Worm (Caenorhabditis elegans) whole organism, young adult: Measurements from ENCODE around the gene C47A4.5.

Experiments used
- B0019.2 ChIP-seq: fragments of 200-800 bp; sonication (Bioruptor generic); conservative IDR thresholded peaks from 2 replicates; pipeline ENCODE4 v1.3.6; 2022; ENCODE audit warnings: missing genetic modification reagents, missing genetic modification characterization, missing compliant biosample characterization
- B0261.1 ChIP-seq: sonication (generic microtip); optimal IDR thresholded peaks from 2 replicates; lab custom pipeline; 2016; ENCODE audit warnings: mild to moderate bottlenecking, missing genetic modification characterization, moderate library complexity, missing compliant biosample characterization
- C06A6.2 ChIP-seq: fragments of 200-800 bp; sonication (Bioruptor generic); conservative IDR thresholded peaks from 2 replicates; pipeline ENCODE4 v1.3.6; 2022; ENCODE audit warnings: missing genetic modification characterization, missing compliant biosample characterization
- F49E8.2 ChIP-seq: sonication (generic microtip); optimal IDR thresholded peaks from 3 replicates; lab custom pipeline; 2017; ENCODE audit warnings: missing genetic modification characterization, mild to moderate bottlenecking, missing compliant biosample characterization, antibody characterized with exemption, moderate library complexity; ENCODE audit not compliant: insufficient read depth
- Y53G8AR.9 ChIP-seq: fragments of 200-800 bp; sonication (Bioruptor generic); conservative IDR thresholded peaks from 2 replicates; pipeline ENCODE4 v1.3.6; 2022; ENCODE audit warnings: missing genetic modification reagents, missing genetic modification characterization, missing compliant biosample characterization
- Y56A3A.18 ChIP-seq: fragments of 200-800 bp; sonication (Bioruptor generic); IDR thresholded peaks from 2 replicates; pipeline ENCODE4 v1.3.6; 2022; ENCODE audit warnings: missing genetic modification reagents, missing genetic modification characterization, missing compliant biosample characterization
- Y67H2A.10 ChIP-seq: fragments of 200-800 bp; sonication (Bioruptor generic); conservative IDR thresholded peaks from 2 replicates; pipeline ENCODE4 v1.3.6; 2022; ENCODE audit warnings: missing genetic modification reagents, missing genetic modification characterization, missing compliant biosample characterization
- akir-1 ChIP-seq: fragments of 200-800 bp; sonication (Bioruptor generic); optimal IDR thresholded peaks from 2 replicates; lab custom pipeline; 2018; ENCODE audit warnings: mild to moderate bottlenecking, missing genetic modification characterization, moderate library complexity, missing compliant biosample characterization
- attf-6 ChIP-seq: fragments of 200-800 bp; sonication (Bioruptor generic); IDR thresholded peaks from 2 replicates; pipeline ENCODE4 v1.3.6; 2022; ENCODE audit warnings: missing genetic modification reagents, missing genetic modification characterization, missing compliant biosample characterization
- bed-1 ChIP-seq: fragments of 200-800 bp; sonication (Bioruptor generic); IDR thresholded peaks from 2 replicates; pipeline ENCODE4 v1.3.6; 2022; ENCODE audit warnings: missing genetic modification reagents, missing genetic modification characterization, missing compliant biosample characterization
- ceh-27 ChIP-seq: fragments of 200-800 bp; sonication (Bioruptor generic); optimal IDR thresholded peaks from 2 replicates; lab custom pipeline; 2018; ENCODE audit warnings: mild to moderate bottlenecking, missing genetic modification characterization, moderate library complexity, missing compliant biosample characterization
- ceh-58 ChIP-seq: fragments of 200-800 bp; sonication (Bioruptor generic); IDR thresholded peaks from 2 replicates; pipeline ENCODE4 v1.3.6; 2022; ENCODE audit warnings: missing genetic modification characterization, missing compliant biosample characterization
- die-1 ChIP-seq: sonication (generic microtip); optimal IDR thresholded peaks from 2 replicates; lab custom pipeline; 2016; ENCODE audit warnings: missing genotype, mild to moderate bottlenecking, missing genetic modification characterization, missing compliant biosample characterization
- dox-1 ChIP-seq: fragments of 200-800 bp; sonication (Bioruptor generic); IDR thresholded peaks from 2 replicates; pipeline ENCODE4 v1.3.6; 2022; ENCODE audit warnings: missing genetic modification reagents, missing genetic modification characterization, missing compliant biosample characterization
- dpff-1 ChIP-seq: sonication (generic microtip); optimal IDR thresholded peaks from 2 replicates; lab custom pipeline; 2017; ENCODE audit warnings: mild to moderate bottlenecking, missing genetic modification characterization, missing compliant biosample characterization
- hrde-1 ChIP-seq: sonication (generic microtip); optimal IDR thresholded peaks from 2 replicates; lab custom pipeline; 2016; ENCODE audit warnings: missing genetic modification characterization, mild to moderate bottlenecking, missing compliant biosample characterization, moderate library complexity, missing genotype, missing genetic modification reagents, borderline replicate concordance
- hsf-1 ChIP-seq: fragments of 200-800 bp; sonication (Bioruptor generic); IDR thresholded peaks from 2 replicates; pipeline ENCODE4 v1.3.6; 2022; ENCODE audit warnings: missing genetic modification reagents, missing genetic modification characterization, missing compliant biosample characterization
- let-607 ChIP-seq, 2 experiments: fragments of 200-800 bp in 1 of 2; sonication (Bioruptor generic) in 1 of 2; sonication (generic microtip) in 1 of 2; optimal IDR thresholded peaks; 2 replicates each; lab custom pipeline; 2016 to 2018; ENCODE audit warnings: mild to moderate bottlenecking in 2 of 2, missing compliant biosample characterization in 2 of 2, missing genetic modification characterization in 2 of 2, moderate library complexity in 2 of 2, missing genotype in 1 of 2
- lin-26 ChIP-seq: fragments of 200-800 bp; sonication (Bioruptor generic); IDR thresholded peaks from 2 replicates; pipeline ENCODE4 v1.3.6; 2022; ENCODE audit warnings: missing genetic modification reagents, missing genetic modification characterization, missing compliant biosample characterization
- lin-35 ChIP-seq, 3 experiments: fragments of 150-350 bp in 2 of 3; sonication (generic microtip) in 1 of 3; optimal IDR thresholded peaks; 2 replicates each; lab custom pipeline; 2014 to 2018; ENCODE audit warnings: missing biosample characterization in 3 of 3, missing genetic modification characterization in 3 of 3, missing genetic modification reagents in 3 of 3
- lin-54 ChIP-seq: fragments of 200-800 bp; sonication (Bioruptor generic); optimal IDR thresholded peaks from 2 replicates; lab custom pipeline; 2018; ENCODE audit warnings: mild to moderate bottlenecking, missing genetic modification characterization, missing compliant biosample characterization
- lsl-1 ChIP-seq: fragments of 200-800 bp; sonication (Bioruptor generic); optimal IDR thresholded peaks from 2 replicates; lab custom pipeline; 2018; ENCODE audit warnings: mild to moderate bottlenecking, missing genetic modification characterization, moderate library complexity, missing compliant biosample characterization
- madf-8 ChIP-seq: fragments of 200-800 bp; sonication (Bioruptor generic); conservative IDR thresholded peaks from 2 replicates; pipeline ENCODE4 v1.3.6; 2022; ENCODE audit warnings: missing genetic modification reagents, missing genetic modification characterization, missing compliant biosample characterization
- mel-28 ChIP-seq: sonication (generic microtip); optimal IDR thresholded peaks from 2 replicates; lab custom pipeline; 2016; ENCODE audit warnings: borderline replicate concordance, mild to moderate bottlenecking, missing genetic modification characterization, missing compliant biosample characterization
- nfya-2 ChIP-seq: fragments of 200-800 bp; sonication (Bioruptor generic); IDR thresholded peaks from 2 replicates; pipeline ENCODE4 v1.3.6; 2022; ENCODE audit warnings: missing genetic modification reagents, missing genetic modification characterization, missing compliant biosample characterization
- nfyb-1 ChIP-seq: fragments of 200-800 bp; sonication (Bioruptor generic); IDR thresholded peaks from 2 replicates; pipeline ENCODE4 v1.3.6; 2022; ENCODE audit warnings: missing genetic modification reagents, missing genetic modification characterization, missing compliant biosample characterization
- nhr-120 ChIP-seq: fragments of 200-800 bp; sonication (Bioruptor generic); IDR thresholded peaks from 2 replicates; pipeline ENCODE4 v1.3.6; 2022; ENCODE audit warnings: missing genetic modification characterization, missing compliant biosample characterization
- nhr-80 ChIP-seq: sonication (generic microtip); optimal IDR thresholded peaks from 2 replicates; lab custom pipeline; 2016; ENCODE audit warnings: missing genetic modification characterization, missing compliant biosample characterization
- pha-4 ChIP-seq: fragments of 150-350 bp; sonication (generic microtip); optimal IDR thresholded peaks from 2 replicates; lab custom pipeline; 2014; ENCODE audit warnings: missing biosample characterization, missing genetic modification reagents, missing genetic modification characterization
- rcor-1 ChIP-seq: fragments of 200-800 bp; sonication (Bioruptor generic); IDR thresholded peaks from 2 replicates; pipeline ENCODE4 v1.3.6; 2022; ENCODE audit warnings: missing genetic modification reagents, missing genetic modification characterization, missing compliant biosample characterization
- snpc-1.3 ChIP-seq: sonication (generic microtip); optimal IDR thresholded peaks from 2 replicates; lab custom pipeline; 2017; ENCODE audit warnings: missing genetic modification characterization, mild to moderate bottlenecking, missing compliant biosample characterization, antibody characterized with exemption, moderate library complexity, missing genotype, missing genetic modification reagents; ENCODE audit not compliant: insufficient read depth
- unc-62 ChIP-seq: fragments of 150-350 bp; optimal IDR thresholded peaks from 2 replicates; lab custom pipeline; 2014; ENCODE audit warnings: missing biosample characterization, missing genetic modification reagents, missing genetic modification characterization
- ztf-18 ChIP-seq: sonication (generic microtip); optimal IDR thresholded peaks from 2 replicates; lab custom pipeline; 2016; ENCODE audit warnings: missing genotype, mild to moderate bottlenecking, missing genetic modification characterization, missing compliant biosample characterization
- ztf-26 ChIP-seq: sonication (generic microtip); optimal IDR thresholded peaks from 2 replicates; lab custom pipeline; 2017; ENCODE audit warnings: missing genetic modification characterization, missing compliant biosample characterization
- ztf-28 ChIP-seq: fragments of 200-800 bp; sonication (Bioruptor generic); IDR thresholded peaks from 2 replicates; pipeline ENCODE4 v1.3.6; 2022; ENCODE audit warnings: missing genetic modification reagents, missing genetic modification characterization, missing compliant biosample characterization
- ztf-3 ChIP-seq: fragments of 200-800 bp; sonication (Bioruptor generic); optimal IDR thresholded peaks from 2 replicates; lab custom pipeline; 2018; ENCODE audit warnings: mild to moderate bottlenecking, missing genetic modification characterization, missing compliant biosample characterization

The C47A4.5 gene

ce11 chrIV:13701472-13701871 is 44.0 kb upstream of the C47A4.5 start (continued):
- 0 out of 2 replicates have a peak, but pooled peaks have one; percentile 14 for TF ChIP-seq Y56A3A.18
- peak; percentile 95 for TF ChIP-seq attf-6
- peak; percentile 79 for TF ChIP-seq B0261.1 (tag; lab: Kevin White, UChicago)
- no peak for TF ChIP-seq C06A6.2 (GFP tag; lab: Robert Waterston, UW)
- TF ChIP-seq lin-35 (GFP tag; optimal IDR thresholded peaks at IDR 0.05; lab: Kevin White, UChicago) = no peak
- no peak for TF ChIP-seq ztf-3 (GFP tag; lab: Kevin White, UChicago)
- TF ChIP-seq ceh-27 = peak; percentile 20
- peak; percentile 82 for TF ChIP-seq lin-26 (GFP tag; lab: Robert Waterston, UW)
- peak; percentile 81 for TF ChIP-seq ztf-18 (tag; lab: Kevin White, UChicago)
- peak; percentile 76 for TF ChIP-seq die-1 (tag; lab: Kevin White, UChicago)
- TF ChIP-seq madf-8 (GFP tag; lab: Robert Waterston, UW) = no peak
- TF ChIP-seq nhr-120 (GFP tag; lab: Robert Waterston, UW) = no peak
- TF ChIP-seq nfyb-1 = no peak
- TF ChIP-seq hrde-1 (tag; lab: Kevin White, UChicago) = no peak
- no peak for TF ChIP-seq ceh-58 (GFP tag; lab: Robert Waterston, UW)
- no peak for TF ChIP-seq nfya-2 (GFP tag; lab: Robert Waterston, UW)
- no peak for TF ChIP-seq Y67H2A.10 (GFP tag; lab: Robert Waterston, UW)
- TF ChIP-seq Y53G8AR.9 = no peak
- 0 out of 2 replicates have a peak, but pooled peaks have one; percentile 16 for TF ChIP-seq dox-1 (GFP tag; lab: Robert Waterston, UW)
- TF ChIP-seq, all 124 proteins: peak for 41

- TF ChIP-seq hsf-1 (GFP tag; lab: Robert Waterston, UW) = no peak
- no peak for TF ChIP-seq bed-1
- TF ChIP-seq snpc-1.3 = no peak
- TF ChIP-seq rcor-1 (GFP tag; lab: Robert Waterston, UW) = no peak
Measured at ce11 chrIV:13702681-13703080, 42.8 kb upstream of the C47A4.5 start.

- TF ChIP-seq lsl-1 (GFP tag; lab: Kevin White, UChicago) (no peak), unc-62 (GFP tag; lab: Kevin White, UChicago) (peak; percentile 94), B0019.2 (GFP tag; lab: Robert Waterston, UW) (no peak)
Measured at ce11 chrIV:13703828-13704425, 41.6 kb upstream of the C47A4.5 start, which contains the start of gene tlp-1. Gene tlp-1, minus strand, starts transcription at chrIV:13704082.

ce11 chrIV:13707894-13708293 is 37.6 kb upstream of the C47A4.5 start:
- TF ChIP-seq bed-1 (no peak), madf-8 (GFP tag; lab: Robert Waterston, UW) (no peak), unc-62 (GFP tag; lab: Kevin White, UChicago) (peak; percentile 68), nhr-80 (tag; lab: Kevin White, UChicago) (peak; percentile 78), lin-26 (GFP tag; lab: Robert Waterston, UW) (no peak), akir-1 (GFP tag; lab: Kevin White, UChicago) (no peak), pha-4 (no peak), dpff-1 (no peak), C06A6.2 (GFP tag; lab: Robert Waterston, UW) (no peak), B0261.1 (tag; lab: Kevin White, UChicago) (no peak), lin-54 (GFP tag; lab: Kevin White, UChicago) (no peak), ztf-28 (GFP tag; lab: Robert Waterston, UW) (no peak), F49E8.2 (tag; lab: Kevin White, UChicago) (no peak), nhr-120 (GFP tag; lab: Robert Waterston, UW) (no peak), mel-28 (tag; lab: Kevin White, UChicago) (no peak), hsf-1 (GFP tag; lab: Robert Waterston, UW) (no peak), ztf-26 (tag; lab: Kevin White, UChicago) (no peak), let-607 (tag; optimal IDR thresholded peaks at IDR 0.05; lab: Kevin White, UChicago) (peak; percentile 45 to 46)
